Worm (Caenorhabditis elegans): ENCODE measurements around the gene spig-8.

DNA sequence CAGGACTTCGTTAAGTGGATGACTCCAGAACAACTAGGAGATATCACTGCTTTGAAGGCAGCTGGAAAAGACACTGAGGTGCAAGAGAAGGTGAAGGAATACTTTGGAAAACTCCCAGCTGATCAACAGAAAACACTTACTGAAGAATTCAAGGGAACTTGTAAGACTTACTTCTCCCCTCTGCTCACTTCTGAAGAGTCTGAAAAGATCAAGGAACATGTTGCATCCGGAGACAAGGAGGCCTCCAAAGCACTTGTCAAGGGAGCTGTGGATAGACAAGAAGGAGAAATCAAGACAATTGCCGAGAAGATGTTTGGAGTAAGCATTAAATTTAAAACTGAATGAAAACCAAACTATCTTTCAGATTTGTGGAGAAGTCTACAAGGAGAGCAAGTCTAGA lies 24.7 kb downstream of the spig-8 start:
- TF ChIP-seq lag-1 (GFP tag; IDR thresholded peaks at IDR 0.05) (no peak), ztf-25 (GFP tag; IDR thresholded peaks at IDR 0.05) (no peak), ceh-27 (GFP tag; optimal IDR thresholded peaks at IDR 0.05) (no peak), rcor-1 (GFP tag; IDR thresholded peaks at IDR 0.05) (no peak), him-1 (tag; optimal IDR thresholded peaks at IDR 0.05) (no peak), pha-4 (tag; optimal IDR thresholded peaks at IDR 0.05) (no peak), lin-35 (GFP tag; optimal IDR thresholded peaks at IDR 0.05) (no peak)

Measured in whole organism, young adult.